Worm (Caenorhabditis elegans) whole organism, mixed stage, embryonic: ENCODE data around the gene acbp-7.
A peak's percentile ranks its signal among the peaks of the same experiment; 100 is the strongest.

Source experiments
- M03D4.4 ChIP-seq: sonication (generic microtip); optimal IDR thresholded peaks from 2 replicates; lab custom pipeline; 2017; ENCODE audit warnings: mild to moderate bottlenecking, missing genetic modification characterization, missing compliant biosample characterization
- bed-3 ChIP-seq: fragments of 200-800 bp; sonication (Bioruptor generic); optimal IDR thresholded peaks from 3 replicates; lab custom pipeline; 2018; ENCODE audit warnings: mild to moderate bottlenecking, missing genetic modification characterization, moderate library complexity, missing compliant biosample characterization
- blmp-1 ChIP-seq: fragments of 150-350 bp; optimal IDR thresholded peaks from 2 replicates; lab custom pipeline; 2014; ENCODE audit warnings: missing biosample characterization, missing genetic modification characterization
- ceh-39 ChIP-seq: fragments of 150-350 bp; optimal IDR thresholded peaks from 2 replicates; lab custom pipeline; 2014; ENCODE audit warnings: missing biosample characterization, missing genetic modification characterization
- ceh-43 ChIP-seq: fragments of 200-800 bp; sonication (Bioruptor generic); optimal IDR thresholded peaks from 2 replicates; lab custom pipeline; 2018; ENCODE audit warnings: mild to moderate bottlenecking, missing genetic modification characterization, moderate library complexity, missing compliant biosample characterization
- ces-1 ChIP-seq: fragments of 150-350 bp; optimal IDR thresholded peaks from 2 replicates; lab custom pipeline; 2014; ENCODE audit warnings: missing biosample characterization, missing genetic modification reagents, missing genetic modification characterization
- cnd-1 ChIP-seq: fragments of 200-800 bp; sonication (Bioruptor generic); optimal IDR thresholded peaks from 2 replicates; lab custom pipeline; 2018; ENCODE audit warnings: mild to moderate bottlenecking, missing genetic modification characterization, missing compliant biosample characterization
- drap-1 ChIP-seq: fragments of 200-800 bp; sonication (Bioruptor generic); optimal IDR thresholded peaks from 3 replicates; lab custom pipeline; 2018; ENCODE audit warnings: mild to moderate bottlenecking, missing genetic modification characterization, missing compliant biosample characterization
- elt-1 ChIP-seq: sonication (generic microtip); optimal IDR thresholded peaks from 2 replicates; lab custom pipeline; 2017; ENCODE audit warnings: missing genetic modification characterization, mild to moderate bottlenecking, missing compliant biosample characterization, antibody characterized with exemption, moderate library complexity, borderline replicate concordance; ENCODE audit not compliant: insufficient read depth
- elt-3 ChIP-seq: fragments of 150-350 bp; optimal IDR thresholded peaks from 2 replicates; lab custom pipeline; 2014; ENCODE audit warnings: missing biosample characterization, missing genetic modification characterization
- flh-1 ChIP-seq: fragments of 200-800 bp; sonication (Bioruptor generic); optimal IDR thresholded peaks from 2 replicates; lab custom pipeline; 2018; ENCODE audit warnings: mild to moderate bottlenecking, missing genetic modification characterization, moderate library complexity, missing compliant biosample characterization
- ham-2 ChIP-seq: fragments of 200-800 bp; sonication (Bioruptor generic); optimal IDR thresholded peaks from 2 replicates; lab custom pipeline; 2018; ENCODE audit warnings: mild to moderate bottlenecking, missing genetic modification characterization, missing compliant biosample characterization
- hlh-1 ChIP-seq: fragments of 150-350 bp; optimal IDR thresholded peaks from 2 replicates; lab custom pipeline; 2014; ENCODE audit warnings: missing biosample characterization, missing genetic modification reagents, missing genetic modification characterization
- lin-13 ChIP-seq: fragments of 150-350 bp; optimal IDR thresholded peaks from 2 replicates; lab custom pipeline; 2014; ENCODE audit warnings: missing biosample characterization, missing genetic modification characterization
- lin-32 ChIP-seq: fragments of 200-800 bp; sonication (Bioruptor generic); optimal IDR thresholded peaks from 2 replicates; lab custom pipeline; 2018; ENCODE audit warnings: mild to moderate bottlenecking, missing genetic modification characterization, missing compliant biosample characterization
- lsy-2 ChIP-seq: fragments of 150-350 bp; optimal IDR thresholded peaks from 2 replicates; lab custom pipeline; 2014; ENCODE audit warnings: missing biosample characterization, missing genetic modification characterization
- mab-5 ChIP-seq: fragments of 150-350 bp; optimal IDR thresholded peaks from 2 replicates; lab custom pipeline; 2014; ENCODE audit warnings: missing biosample characterization, missing genetic modification characterization
- mep-1 ChIP-seq: fragments of 150-350 bp; optimal IDR thresholded peaks from 2 replicates; lab custom pipeline; 2017; ENCODE audit warnings: missing biosample characterization, missing genetic modification reagents, missing genetic modification characterization, inconsistent platforms
- mls-2 ChIP-seq: sonication (generic microtip); optimal IDR thresholded peaks from 2 replicates; lab custom pipeline; 2016; ENCODE audit warnings: mild to moderate bottlenecking, missing genetic modification characterization, moderate library complexity, missing compliant biosample characterization
- nhr-12 ChIP-seq: fragments of 150-350 bp; optimal IDR thresholded peaks from 2 replicates; lab custom pipeline; 2014; ENCODE audit warnings: missing biosample characterization, missing genetic modification characterization
- nhr-2 ChIP-seq: fragments of 150-350 bp; optimal IDR thresholded peaks from 2 replicates; lab custom pipeline; 2014; ENCODE audit warnings: missing biosample characterization, missing genetic modification characterization
- nhr-237 ChIP-seq: fragments of 150-350 bp; optimal IDR thresholded peaks from 2 replicates; lab custom pipeline; 2014; ENCODE audit warnings: missing biosample characterization, missing genetic modification characterization
- nhr-28 ChIP-seq: fragments of 150-350 bp; optimal IDR thresholded peaks from 2 replicates; lab custom pipeline; 2014; ENCODE audit warnings: missing biosample characterization, missing genetic modification characterization
- nhr-76 ChIP-seq: sonication (generic microtip); optimal IDR thresholded peaks from 2 replicates; lab custom pipeline; 2017; ENCODE audit warnings: missing biosample characterization, missing genetic modification characterization
- pha-4 ChIP-seq: fragments of 150-350 bp; optimal IDR thresholded peaks from 2 replicates; lab custom pipeline; 2018; ENCODE audit warnings: missing biosample characterization, missing genetic modification reagents, missing genetic modification characterization
- sem-2 ChIP-seq: fragments of 200-800 bp; sonication (Bioruptor generic); optimal IDR thresholded peaks from 2 replicates; lab custom pipeline; 2018; ENCODE audit warnings: mild to moderate bottlenecking, missing genetic modification characterization, missing compliant biosample characterization
- snpc-4 ChIP-seq: fragments of 150-350 bp; optimal IDR thresholded peaks from 2 replicates; lab custom pipeline; 2014; ENCODE audit warnings: missing biosample characterization, missing genetic modification characterization
- sptf-1 ChIP-seq: sonication (generic microtip); optimal IDR thresholded peaks from 2 replicates; lab custom pipeline; 2017; ENCODE audit warnings: mild to moderate bottlenecking, missing genetic modification characterization, moderate library complexity, missing compliant biosample characterization
- tbx-8 ChIP-seq: fragments of 200-800 bp; sonication (Bioruptor generic); optimal IDR thresholded peaks from 2 replicates; lab custom pipeline; 2018; ENCODE audit warnings: mild to moderate bottlenecking, missing genetic modification characterization, moderate library complexity, missing compliant biosample characterization
- unc-120 ChIP-seq: sonication (generic microtip); optimal IDR thresholded peaks from 2 replicates; lab custom pipeline; 2017; ENCODE audit warnings: missing genetic modification characterization, missing compliant biosample characterization; ENCODE audit not compliant: poor library complexity, severe bottlenecking
- unc-39 ChIP-seq: fragments of 150-350 bp; optimal IDR thresholded peaks from 2 replicates; lab custom pipeline; 2014; ENCODE audit warnings: missing biosample characterization, missing genetic modification characterization
- unc-62 ChIP-seq: fragments of 150-350 bp; optimal IDR thresholded peaks from 2 replicates; lab custom pipeline; 2014; ENCODE audit warnings: missing biosample characterization, missing genetic modification reagents, missing genetic modification characterization
- zip-8 ChIP-seq: fragments of 150-350 bp; optimal IDR thresholded peaks from 2 replicates; lab custom pipeline; 2014; ENCODE audit warnings: missing biosample characterization, missing genetic modification characterization
- ztf-11 ChIP-seq: fragments of 150-350 bp; optimal IDR thresholded peaks from 2 replicates; lab custom pipeline; 2014; ENCODE audit warnings: missing biosample characterization, missing genetic modification characterization

Gene acbp-7

ce11 chrIII:4830207-4830606 lies 7.3 kb upstream of the acbp-7 start, which contains the start of gene nspd-9:
nspd-9 (minus strand) TSS chrIII:4830307.
- TF ChIP-seq drap-1 (GFP tag; lab: Kevin White, UChicago) (no peak), M03D4.4 (tag; lab: Kevin White, UChicago) (no peak), ztf-11 (tag; lab: Kevin White, UChicago) (no peak), ceh-39 (tag; lab: Kevin White, UChicago) (no peak), elt-1 (no peak), unc-120 (tag; lab: Kevin White, UChicago) (no peak), tbx-8 (no peak), sptf-1 (tag; lab: Kevin White, UChicago) (no peak), hlh-1 (tag; lab: Kevin White, UChicago) (no peak), sem-2 (GFP tag; lab: Kevin White, UChicago) (no peak), elt-3 (tag; lab: Kevin White, UChicago) (no peak), snpc-4 (tag; lab: Kevin White, UChicago) (no peak), mls-2 (no peak)

- TF ChIP-seq ham-2 (GFP tag; lab: Kevin White, UChicago) (no peak), nhr-12 (tag; lab: Kevin White, UChicago) (no peak), lin-13 (tag; lab: Kevin White, UChicago) (no peak), zip-8 (tag; lab: Kevin White, UChicago) (no peak), hlh-1 (tag; lab: Kevin White, UChicago) (no peak), snpc-4 (tag; lab: Kevin White, UChicago) (no peak), bed-3 (GFP tag; lab: Kevin White, UChicago) (no peak)
These were observed 4.6 kb downstream of the acbp-7 start, which contains the start of gene clec-156 for ce11 chrIII:4842173-4842572. clec-156 (minus strand) TSS chrIII:4842273.

ce11 chrIII:4844327-4844726 lies 6.8 kb downstream of the acbp-7 start, which contains the start of the genes clec-157 and fkh-5:
clec-157 (minus strand) TSS chrIII:4844427.
fkh-5 (plus strand) TSS chrIII:4844662.
- TF ChIP-seq bed-3 (GFP tag; lab: Kevin White, UChicago) = no peak
- TF ChIP-seq, all 35 proteins: peak for 0

ce11 chrIII:4849739-4850138 lies 12.2 kb downstream of the acbp-7 start, which contains the start of gene nonu-1:
nonu-1 (minus strand) TSS chrIII:4849907.
- TF ChIP-seq elt-3 (tag; lab: Kevin White, UChicago) (no peak), nhr-237 (tag; lab: Kevin White, UChicago) (no peak), mab-5 (tag; lab: Kevin White, UChicago) (no peak), sem-2 (GFP tag; lab: Kevin White, UChicago) (no peak), cnd-1 (tag; lab: Kevin White, UChicago) (no peak), pha-4 (tag; lab: Kevin White, UChicago) (no peak), zip-8 (tag; lab: Kevin White, UChicago) (no peak), ceh-39 (tag; lab: Kevin White, UChicago) (no peak), M03D4.4 (tag; lab: Kevin White, UChicago) (no peak)
- TF ChIP-seq, all 35 proteins: peak for 0

ce11 chrIII:4850139-4850538 lies 12.6 kb downstream of the acbp-7 start, which contains the start of gene F26A1.1:
F26A1.1 (plus strand) TSS chrIII:4850507.
- TF ChIP-seq ceh-39 (tag; lab: Kevin White, UChicago) (no peak), sem-2 (GFP tag; lab: Kevin White, UChicago) (no peak), lin-32 (GFP tag; lab: Kevin White, UChicago) (no peak), blmp-1 (tag; lab: Kevin White, UChicago) (no peak), ces-1 (GFP tag; lab: Kevin White, UChicago) (peak; percentile 5), M03D4.4 (tag; lab: Kevin White, UChicago) (no peak), ceh-43 (GFP tag; lab: Kevin White, UChicago) (no peak), lsy-2 (tag; lab: Kevin White, UChicago) (peak; percentile 52), nhr-28 (no peak), nhr-237 (tag; lab: Kevin White, UChicago) (peak; percentile 19), tbx-8 (no peak), nhr-2 (no peak), pha-4 (tag; lab: Kevin White, UChicago) (peak; percentile 41), mab-5 (tag; lab: Kevin White, UChicago) (no peak), unc-39 (no peak), flh-1 (GFP tag; lab: Kevin White, UChicago) (no peak), unc-62 (GFP tag; lab: Kevin White, UChicago) (no peak), elt-3 (tag; lab: Kevin White, UChicago) (no peak), snpc-4 (tag; lab: Kevin White, UChicago) (no peak), mep-1 (tag; lab: Kevin White, UChicago) (peak; percentile 23), nhr-76 (tag; lab: Kevin White, UChicago) (no peak), zip-8 (tag; lab: Kevin White, UChicago) (no peak)
- TF ChIP-seq, all 35 proteins: peak for 5
